Worm (Caenorhabditis elegans): Measurements from ENCODE around the gene dmsr-15.

ce11 chrV:6835242-6835641 is 6.6 kb upstream of the dmsr-15 start, which contains the start of the genes T15B7.14 and col-143:
- TF ChIP-seq him-1 (tag; optimal IDR thresholded peaks at IDR 0.05), result no peak
- no peak for TF ChIP-seq dao-5 (tag; optimal IDR thresholded peaks at IDR 0.05)
- TF ChIP-seq W03F9.2 (tag; optimal IDR thresholded peaks at IDR 0.05), result no peak
